Fruit fly (Drosophila melanogaster) whole organism, adult: Measurements from ENCODE around the gene CG15056.

Experiments used
- CG33017 ChIP-seq: fragments of 200-800 bp; sonication (Bioruptor generic); optimal IDR thresholded peaks from 2 replicates; lab custom pipeline; 2018; ENCODE audit warnings: missing biosample characterization, mild to moderate bottlenecking, missing genetic modification characterization, moderate library complexity
- CG5204 ChIP-seq: fragments of 200-800 bp; sonication (Bioruptor generic); optimal IDR thresholded peaks from 2 replicates; lab custom pipeline; 2016; ENCODE audit warnings: missing biosample characterization, missing genetic modification characterization
- kay ChIP-seq: fragments of 200-800 bp; sonication (Bioruptor generic); peaks from one replicate; lab custom pipeline; 2016; ENCODE audit warnings: missing biosample characterization, missing genetic modification characterization, borderline replicate concordance
- pad ChIP-seq: fragments of 200-800 bp; sonication (Bioruptor generic); optimal IDR thresholded peaks from 3 replicates; lab custom pipeline; 2017; ENCODE audit warnings: missing biosample characterization, missing genetic modification characterization, mild to moderate bottlenecking, moderate library complexity, missing genetic modification reagents
- tj ChIP-seq: fragments of 200-800 bp; sonication (Bioruptor generic); optimal IDR thresholded peaks from 3 replicates; lab custom pipeline; 2017; ENCODE audit warnings: missing biosample characterization, mild to moderate bottlenecking, missing genetic modification characterization, moderate library complexity

DNA sequence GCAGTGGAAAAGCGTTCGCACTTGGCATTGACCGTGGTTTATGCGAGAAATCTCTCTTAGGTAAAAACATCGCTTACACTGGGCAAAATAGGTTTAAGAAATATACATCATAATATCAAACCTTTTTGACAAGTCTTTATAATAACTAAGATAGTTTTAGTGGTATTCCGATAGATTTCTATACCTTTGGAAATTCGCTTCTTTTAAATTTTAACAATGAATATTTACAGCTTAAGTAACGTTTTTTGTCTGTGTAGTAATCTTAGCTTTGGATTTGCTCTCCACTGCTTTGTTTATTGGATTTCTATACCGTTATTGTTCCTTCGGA is 7.9 kb upstream of the CG15056 start:
- peak; percentile 35 for TF ChIP-seq CG33017 (tag; lab: Kevin White, UChicago)
- no peak for TF ChIP-seq tj (GFP tag; lab: Kevin White, UChicago)
- no peak for TF ChIP-seq kay (GFP tag; lab: Kevin White, UChicago)
- TF ChIP-seq CG5204 (GFP tag; lab: Kevin White, UChicago): no peak
- TF ChIP-seq pad (GFP tag; lab: Kevin White, UChicago): peak; percentile 19
